Fruit fly (Drosophila melanogaster) whole organism: Measurements from ENCODE around the gene Ptp4E.

Experiments used
- CG8478 ChIP-seq: fragments of >200 bp; optimal IDR thresholded peaks from 2 replicates; lab custom pipeline; 2018; ENCODE audit warnings: inconsistent platforms
- usp ChIP-seq: fragments of >200 bp; optimal IDR thresholded peaks from 2 replicates; lab custom pipeline; 2017; ENCODE audit warnings: missing biosample characterization, missing genetic modification characterization, mixed read lengths

- TF ChIP-seq usp (GFP tag; lab: Kevin White, UChicago), result no peak
- no peak for TF ChIP-seq CG8478 (lab: Kevin White, UChicago)
These were observed 24.0 kb downstream of the Ptp4E start for dm6 chrX:4962964-4963363.
